Worm (Caenorhabditis elegans) whole organism, L3 larva: ENCODE measurements around the gene mltn-7.

Experiments used
- R02D3.7 ChIP-seq: fragments of 150-350 bp; optimal IDR thresholded peaks from 2 replicates; lab custom pipeline; 2014; ENCODE audit warnings: missing biosample characterization, missing genetic modification characterization
- ZK546.5 ChIP-seq: sonication (generic microtip); optimal IDR thresholded peaks from 2 replicates; lab custom pipeline; 2017; ENCODE audit warnings: missing biosample characterization, missing genetic modification characterization
- ama-1 ChIP-seq: fragments of 150-350 bp; optimal IDR thresholded peaks from 2 replicates; lab custom pipeline; 2018
- ceh-16 ChIP-seq: sonication (generic microtip); optimal IDR thresholded peaks from 2 replicates; lab custom pipeline; 2017; ENCODE audit warnings: missing biosample characterization, missing genetic modification characterization
- ceh-28 ChIP-seq: fragments of 150-350 bp; optimal IDR thresholded peaks from 2 replicates; lab custom pipeline; 2014; ENCODE audit warnings: missing biosample characterization, missing genetic modification reagents, missing genetic modification characterization
- ceh-82 ChIP-seq: fragments of 150-350 bp; optimal IDR thresholded peaks from 2 replicates; lab custom pipeline; 2014; ENCODE audit warnings: missing biosample characterization, missing genetic modification characterization
- ceh-9 ChIP-seq: sonication (generic microtip); optimal IDR thresholded peaks from 2 replicates; lab custom pipeline; 2018; ENCODE audit warnings: missing biosample characterization, missing genetic modification characterization
- daf-12 ChIP-seq: fragments of 150-350 bp; optimal IDR thresholded peaks from 2 replicates; lab custom pipeline; 2014; ENCODE audit warnings: missing biosample characterization, missing genetic modification reagents, missing genetic modification characterization
- egl-27 ChIP-seq: sonication (generic microtip); optimal IDR thresholded peaks from 4 replicates; lab custom pipeline; 2017; ENCODE audit warnings: missing biosample characterization, missing genetic modification reagents, missing genetic modification characterization
- egl-5 ChIP-seq: fragments of 150-350 bp; optimal IDR thresholded peaks from 2 replicates; lab custom pipeline; 2017; ENCODE audit warnings: missing biosample characterization, missing genetic modification reagents, missing genetic modification characterization, inconsistent platforms
- elt-1 ChIP-seq: fragments of 150-350 bp; optimal IDR thresholded peaks from 2 replicates; lab custom pipeline; 2014; ENCODE audit warnings: missing biosample characterization, missing genetic modification characterization
- elt-2 ChIP-seq: sonication (generic microtip); optimal IDR thresholded peaks from 2 replicates; lab custom pipeline; 2016; ENCODE audit warnings: missing genetic modification reagents, mild to moderate bottlenecking, missing genetic modification characterization, missing compliant biosample characterization
- elt-3 ChIP-seq, 3 experiments: fragments of 150-350 bp in 1 of 3; sonication (generic microtip) in 2 of 3; optimal IDR thresholded peaks; 2 replicates in 2 of 3; 4 replicates in 1 of 3; lab custom pipeline; 2014 to 2017; ENCODE audit warnings: missing biosample characterization in 3 of 3, missing genetic modification characterization in 3 of 3
- eor-1 ChIP-seq, 2 experiments: fragments of 150-350 bp; optimal IDR thresholded peaks; 2 replicates each; lab custom pipeline; 2014 to 2018; ENCODE audit warnings: missing biosample characterization in 2 of 2, missing genetic modification characterization in 2 of 2
- fkh-10 ChIP-seq: sonication (generic microtip); optimal IDR thresholded peaks from 2 replicates; lab custom pipeline; 2017; ENCODE audit warnings: missing biosample characterization, missing genetic modification reagents, missing genetic modification characterization
- fos-1 ChIP-seq: fragments of 150-350 bp; optimal IDR thresholded peaks from 2 replicates; lab custom pipeline; 2014; ENCODE audit warnings: missing biosample characterization, missing genetic modification characterization
- lin-15B ChIP-seq: fragments of 150-350 bp; optimal IDR thresholded peaks from 2 replicates; lab custom pipeline; 2014; ENCODE audit warnings: missing biosample characterization, missing genetic modification characterization
- lsy-12 ChIP-seq: sonication (generic microtip); optimal IDR thresholded peaks from 2 replicates; lab custom pipeline; 2016; ENCODE audit warnings: mild to moderate bottlenecking, missing genetic modification characterization, missing compliant biosample characterization
- mdl-1 ChIP-seq: fragments of 150-350 bp; optimal IDR thresholded peaks from 2 replicates; lab custom pipeline; 2014; ENCODE audit warnings: missing biosample characterization, missing genetic modification characterization
- mml-1 ChIP-seq: fragments of 150-350 bp; sonication (generic microtip); optimal IDR thresholded peaks from 3 replicates; lab custom pipeline; 2014; ENCODE audit warnings: missing biosample characterization, missing genetic modification characterization
- nfya-1 ChIP-seq: sonication (generic microtip); optimal IDR thresholded peaks from 2 replicates; lab custom pipeline; 2017; ENCODE audit warnings: missing genetic modification characterization, mild to moderate bottlenecking, missing compliant biosample characterization, antibody characterized with exemption, moderate library complexity; ENCODE audit not compliant: insufficient read depth
- nhr-11 ChIP-seq: fragments of 150-350 bp; optimal IDR thresholded peaks from 2 replicates; lab custom pipeline; 2014; ENCODE audit warnings: missing biosample characterization, missing genetic modification characterization
- nhr-237 ChIP-seq: fragments of 150-350 bp; optimal IDR thresholded peaks from 2 replicates; lab custom pipeline; 2014; ENCODE audit warnings: missing biosample characterization, missing genetic modification characterization
- nhr-67 ChIP-seq: fragments of 150-350 bp; optimal IDR thresholded peaks from 2 replicates; lab custom pipeline; 2014; ENCODE audit warnings: missing biosample characterization, missing genetic modification characterization
- nhr-76 ChIP-seq: fragments of 150-350 bp; sonication (generic microtip); optimal IDR thresholded peaks from 5 replicates; lab custom pipeline; 2014; ENCODE audit warnings: missing biosample characterization, missing genetic modification characterization
- pha-4 ChIP-seq: fragments of 150-350 bp; optimal IDR thresholded peaks from 2 replicates; lab custom pipeline; 2014; ENCODE audit warnings: missing biosample characterization, missing genetic modification reagents, missing genetic modification characterization
- pqm-1 ChIP-seq: fragments of 150-350 bp; optimal IDR thresholded peaks from 2 replicates; lab custom pipeline; 2017; ENCODE audit warnings: missing biosample characterization, missing genetic modification characterization, inconsistent platforms
- skn-1 ChIP-seq: fragments of 150-350 bp; optimal IDR thresholded peaks from 2 replicates; lab custom pipeline; 2014; ENCODE audit warnings: missing biosample characterization, missing genetic modification characterization
- tbx-2 ChIP-seq: sonication (generic microtip); optimal IDR thresholded peaks from 2 replicates; lab custom pipeline; 2016; ENCODE audit warnings: mild to moderate bottlenecking, missing genetic modification characterization, missing compliant biosample characterization
- unc-39 ChIP-seq: sonication (generic microtip); optimal IDR thresholded peaks from 4 replicates; lab custom pipeline; 2017; ENCODE audit warnings: missing biosample characterization, missing genetic modification characterization
- zag-1 ChIP-seq: fragments of 150-350 bp; optimal IDR thresholded peaks from 2 replicates; lab custom pipeline; 2014; ENCODE audit warnings: missing biosample characterization, missing genetic modification characterization
- ztf-11 ChIP-seq: fragments of 150-350 bp; optimal IDR thresholded peaks from 2 replicates; lab custom pipeline; 2014; ENCODE audit warnings: missing biosample characterization, missing genetic modification characterization

mltn-7 gene

DNA sequence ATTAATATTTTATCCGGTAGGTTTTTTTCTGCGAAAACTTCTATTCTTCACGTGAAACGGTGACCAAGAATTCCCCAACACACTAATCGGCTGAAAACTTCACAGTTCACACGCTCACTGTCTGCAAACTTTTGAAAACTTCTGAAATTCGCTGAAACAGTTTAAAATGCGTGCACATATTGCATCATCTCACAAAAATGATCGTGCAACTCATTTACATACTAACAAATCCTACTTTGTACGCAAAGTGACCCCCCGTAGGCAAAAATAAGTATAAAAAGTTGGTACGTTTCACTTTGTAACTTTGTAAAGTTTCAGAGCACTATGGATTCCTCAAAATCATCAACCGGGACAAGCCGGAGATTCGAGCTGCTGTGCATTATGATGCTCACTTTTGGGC, 18.3 kb downstream of the mltn-7 start, which contains the start of gene ZK6.6:
ZK6.6 (plus strand) TSS at position 301 of the 400 bp plus-strand sequence.
- TF ChIP-seq skn-1 (tag; lab: Kevin White, UChicago) (no peak), mdl-1 (no peak), lsy-12 (tag; lab: Kevin White, UChicago) (no peak), nhr-67 (tag; lab: Kevin White, UChicago) (no peak), nhr-76 (tag; lab: Kevin White, UChicago) (no peak)

- TF ChIP-seq ceh-28 (tag; lab: Kevin White, UChicago) = no peak
- no peak for TF ChIP-seq eor-1 (tag; optimal IDR thresholded peaks at IDR 0.05; lab: Kevin White, UChicago)
- no peak for TF ChIP-seq ztf-11
- TF ChIP-seq daf-12 (tag; lab: Kevin White, UChicago) = no peak
- TF ChIP-seq nhr-11 (tag; lab: Kevin White, UChicago) = no peak
- no peak for TF ChIP-seq mml-1
- no peak for TF ChIP-seq elt-1
- TF ChIP-seq egl-27 = no peak
- TF ChIP-seq, all 47 proteins: peak for 0
Observed at ce11 chrV:392199-392678, 22.1 kb downstream of the mltn-7 start, which contains the start of gene nhr-254. Gene nhr-254 (plus strand): TSS chrV:392628.

ce11 chrV:396309-396708, 26.2 kb downstream of the mltn-7 start, which contains the start of gene nhr-253:
Gene nhr-253 (plus strand): TSS chrV:396593.
- TF ChIP-seq nhr-11 (tag; lab: Kevin White, UChicago) (peak; percentile 46), pha-4 (tag; lab: Kevin White, UChicago) (no peak), ZK546.5 (tag; lab: Kevin White, UChicago) (no peak)

ce11 chrV:399721-400120, 29.6 kb downstream of the mltn-7 start, which contains the start of gene scl-27:
Gene scl-27 (plus strand): TSS chrV:400021.
- TF ChIP-seq fkh-10 (GFP tag; lab: Kevin White, UChicago) (no peak), elt-2 (tag; lab: Kevin White, UChicago) (no peak), tbx-2 (tag; lab: Kevin White, UChicago) (no peak), ztf-11 (no peak), mdl-1 (no peak), pqm-1 (tag; lab: Kevin White, UChicago) (no peak)

- TF ChIP-seq lin-15B (tag; lab: Kevin White, UChicago) (no peak), nfya-1 (tag; lab: Kevin White, UChicago) (no peak), nhr-237 (tag; lab: Kevin White, UChicago) (no peak), nhr-76 (tag; lab: Kevin White, UChicago) (no peak), fos-1 (no peak), pha-4 (tag; lab: Kevin White, UChicago) (no peak), ceh-16 (tag; lab: Kevin White, UChicago) (no peak), nhr-11 (tag; lab: Kevin White, UChicago) (no peak), R02D3.7 (tag; lab: Kevin White, UChicago) (no peak), zag-1 (tag; lab: Kevin White, UChicago) (no peak), elt-3 (tag; optimal IDR thresholded peaks at IDR 0.05; lab: Kevin White, UChicago) (no peak), daf-12 (tag; lab: Kevin White, UChicago) (no peak), egl-5 (tag; lab: Kevin White, UChicago) (no peak), egl-27 (no peak), ceh-82 (tag; lab: Kevin White, UChicago) (no peak), unc-39 (tag; lab: Kevin White, UChicago) (no peak), ama-1 (lab: Kevin White, UChicago) (no peak), fkh-10 (GFP tag; lab: Kevin White, UChicago) (no peak)
Observed at ce11 chrV:403028-403427, 32.9 kb downstream of the mltn-7 start, which contains the start of gene srh-62. Gene srh-62 (minus strand): TSS chrV:403128.

ce11 chrV:404210-404669, 34.1 kb downstream of the mltn-7 start, which contains the start of gene nhr-252:
Gene nhr-252 (plus strand): TSS chrV:404619.
- no peak for TF ChIP-seq ceh-9 (tag; lab: Kevin White, UChicago)
- no peak for TF ChIP-seq lsy-12 (tag; lab: Kevin White, UChicago)
